Worm (Caenorhabditis elegans) whole organism, L1 larva: Measurements from ENCODE around the gene casy-1.

Experiments used
- C16A3.4 ChIP-seq: fragments of 150-350 bp; optimal IDR thresholded peaks from 2 replicates; lab custom pipeline; 2014; ENCODE audit warnings: missing biosample characterization, missing genetic modification characterization
- C34B4.2 ChIP-seq: sonication (generic microtip); optimal IDR thresholded peaks from 2 replicates; lab custom pipeline; 2017; ENCODE audit warnings: mild to moderate bottlenecking, missing genetic modification characterization, missing compliant biosample characterization
- aha-1 ChIP-seq: fragments of 150-350 bp; optimal IDR thresholded peaks from 2 replicates; lab custom pipeline; 2014; ENCODE audit warnings: missing biosample characterization, missing genetic modification characterization
- aly-2 ChIP-seq: fragments of 150-350 bp; optimal IDR thresholded peaks from 2 replicates; lab custom pipeline; 2014; ENCODE audit warnings: missing biosample characterization, missing genetic modification characterization
- ama-1 ChIP-seq: fragments of 150-350 bp; optimal IDR thresholded peaks from 2 replicates; lab custom pipeline; 2014
- blmp-1 ChIP-seq: fragments of 150-350 bp; optimal IDR thresholded peaks from 2 replicates; lab custom pipeline; 2014; ENCODE audit warnings: missing biosample characterization, missing genetic modification characterization
- ceh-63 ChIP-seq: fragments of 200-800 bp; sonication (Bioruptor generic); optimal IDR thresholded peaks from 2 replicates; lab custom pipeline; 2018; ENCODE audit warnings: mild to moderate bottlenecking, missing genetic modification characterization, missing compliant biosample characterization
- dpl-1 ChIP-seq, 3 experiments: fragments of 150-350 bp in 2 of 3; sonication (generic microtip) in 1 of 3; optimal IDR thresholded peaks; 2 replicates each; lab custom pipeline; 2014 to 2017; ENCODE audit warnings: missing biosample characterization in 3 of 3, missing genetic modification characterization in 3 of 3, missing genetic modification reagents in 3 of 3
- dsc-1 ChIP-seq: sonication (generic microtip); optimal IDR thresholded peaks from 2 replicates; lab custom pipeline; 2016; ENCODE audit warnings: mild to moderate bottlenecking, missing genetic modification characterization, missing compliant biosample characterization
- efl-1 ChIP-seq, 4 experiments: fragments of 150-350 bp; optimal IDR thresholded peaks in 3 of 4; peaks in 1 of 4; 1 replicate in 1 of 4; 2 replicates in 3 of 4; lab custom pipeline; 2014; ENCODE audit warnings: missing biosample characterization in 2 of 4, missing genetic modification characterization in 2 of 4, missing genetic modification reagents in 2 of 4
- egl-13 ChIP-seq: sonication (generic microtip); optimal IDR thresholded peaks from 2 replicates; lab custom pipeline; 2016; ENCODE audit warnings: missing genotype, missing genetic modification reagents, missing genetic modification characterization, missing compliant biosample characterization
- egl-27 ChIP-seq, 2 experiments: fragments of 150-350 bp in 1 of 2; sonication (generic microtip); optimal IDR thresholded peaks; 3 replicates each; lab custom pipeline; 2017 to 2018; ENCODE audit warnings: missing biosample characterization in 2 of 2, missing genetic modification characterization in 2 of 2, missing genetic modification reagents in 2 of 2
- elt-3 ChIP-seq, 6 experiments: fragments of 150-350 bp in 1 of 6; sonication (generic microtip); optimal IDR thresholded peaks; 2 replicates each; lab custom pipeline; 2017 to 2018; ENCODE audit warnings: missing biosample characterization in 6 of 6, missing genetic modification characterization in 6 of 6, inconsistent platforms in 1 of 6
- fkh-10 ChIP-seq: sonication (generic microtip); optimal IDR thresholded peaks from 2 replicates; lab custom pipeline; 2017; ENCODE audit warnings: missing biosample characterization, missing genetic modification reagents, missing genetic modification characterization
- fkh-4 ChIP-seq: sonication (generic microtip); optimal IDR thresholded peaks from 2 replicates; lab custom pipeline; 2016; ENCODE audit warnings: missing compliant biosample characterization, missing genetic modification characterization, borderline replicate concordance
- fkh-8 ChIP-seq: sonication (generic microtip); optimal IDR thresholded peaks from 2 replicates; lab custom pipeline; 2016; ENCODE audit warnings: mild to moderate bottlenecking, missing genetic modification characterization, missing compliant biosample characterization
- grh-1 ChIP-seq: fragments of 200-800 bp; sonication (Bioruptor generic); IDR thresholded peaks from 2 replicates; pipeline ENCODE4 v1.3.6; 2022; ENCODE audit warnings: missing genetic modification reagents, missing genetic modification characterization, missing compliant biosample characterization
- hlh-17 ChIP-seq: fragments of 200-800 bp; sonication (Bioruptor generic); optimal IDR thresholded peaks from 2 replicates; lab custom pipeline; 2018; ENCODE audit warnings: missing genetic modification characterization, mild to moderate bottlenecking, missing compliant biosample characterization, moderate library complexity, borderline replicate concordance
- hlh-4 ChIP-seq: sonication (generic microtip); optimal IDR thresholded peaks from 2 replicates; lab custom pipeline; 2016; ENCODE audit warnings: mild to moderate bottlenecking, missing genetic modification characterization, missing compliant biosample characterization
- hpl-2 ChIP-seq: fragments of 150-350 bp; optimal IDR thresholded peaks from 2 replicates; lab custom pipeline; 2014; ENCODE audit warnings: missing biosample characterization, missing genetic modification reagents, missing genetic modification characterization
- isw-1 ChIP-seq: fragments of 200-800 bp; sonication (Bioruptor generic); IDR thresholded peaks from 2 replicates; pipeline ENCODE4 v1.3.6; 2022; ENCODE audit warnings: missing genetic modification characterization, missing compliant biosample characterization
- jun-1 ChIP-seq: fragments of 150-350 bp; optimal IDR thresholded peaks from 2 replicates; lab custom pipeline; 2014; ENCODE audit warnings: missing biosample characterization, missing genetic modification reagents, missing genetic modification characterization
- lin-14 ChIP-seq: fragments of 200-800 bp; sonication (Bioruptor generic); optimal IDR thresholded peaks from 2 replicates; lab custom pipeline; 2018; ENCODE audit warnings: mild to moderate bottlenecking, missing genetic modification characterization, moderate library complexity, missing compliant biosample characterization
- lin-15B ChIP-seq: fragments of 150-350 bp; sonication (generic microtip); optimal IDR thresholded peaks from 3 replicates; lab custom pipeline; 2014; ENCODE audit warnings: missing biosample characterization, missing genetic modification characterization
- lin-35 ChIP-seq, 2 experiments: fragments of 150-350 bp; optimal IDR thresholded peaks; 2 replicates each; lab custom pipeline; 2014; ENCODE audit warnings: missing biosample characterization in 2 of 2, missing genetic modification characterization in 2 of 2, missing genetic modification reagents in 2 of 2
- lsy-2 ChIP-seq, 2 experiments: fragments of 150-350 bp; optimal IDR thresholded peaks; 2 replicates each; lab custom pipeline; 2014; ENCODE audit warnings: missing biosample characterization in 2 of 2, missing genetic modification characterization in 2 of 2
- mdl-1 ChIP-seq, 2 experiments: fragments of 150-350 bp; optimal IDR thresholded peaks; 2 replicates each; lab custom pipeline; 2014 to 2017; ENCODE audit warnings: missing biosample characterization in 2 of 2, missing genetic modification characterization in 2 of 2, inconsistent platforms in 1 of 2
- mef-2 ChIP-seq: fragments of 150-350 bp; optimal IDR thresholded peaks from 2 replicates; lab custom pipeline; 2014; ENCODE audit warnings: missing biosample characterization, missing genetic modification characterization
- mep-1 ChIP-seq: fragments of 150-350 bp; optimal IDR thresholded peaks from 2 replicates; lab custom pipeline; 2014; ENCODE audit warnings: missing biosample characterization, missing genetic modification characterization
- nhr-11 ChIP-seq: fragments of 150-350 bp; optimal IDR thresholded peaks from 2 replicates; lab custom pipeline; 2014; ENCODE audit warnings: missing biosample characterization, missing genetic modification characterization
- nhr-12 ChIP-seq: sonication (generic microtip); optimal IDR thresholded peaks from 2 replicates; lab custom pipeline; 2017; ENCODE audit warnings: missing biosample characterization, missing genetic modification characterization
- nhr-19 ChIP-seq: fragments of 200-800 bp; sonication (Bioruptor generic); conservative IDR thresholded peaks from 2 replicates; pipeline ENCODE4 v1.3.6; 2022; ENCODE audit warnings: missing genetic modification characterization, missing compliant biosample characterization
- nhr-20 ChIP-seq: sonication (generic microtip); optimal IDR thresholded peaks from 2 replicates; lab custom pipeline; 2016; ENCODE audit warnings: mild to moderate bottlenecking, missing genetic modification characterization, missing compliant biosample characterization
- nhr-71 ChIP-seq: sonication (generic microtip); optimal IDR thresholded peaks from 2 replicates; lab custom pipeline; 2016; ENCODE audit warnings: mild to moderate bottlenecking, missing genetic modification characterization, moderate library complexity, missing compliant biosample characterization
- nhr-76 ChIP-seq: sonication (generic microtip); optimal IDR thresholded peaks from 2 replicates; lab custom pipeline; 2017; ENCODE audit warnings: missing biosample characterization, missing genetic modification characterization
- nhr-77 ChIP-seq: fragments of 150-350 bp; optimal IDR thresholded peaks from 2 replicates; lab custom pipeline; 2014; ENCODE audit warnings: missing biosample characterization, missing genetic modification characterization
- nhr-85 ChIP-seq: sonication (generic microtip); peaks from one replicate; lab custom pipeline; 2016; ENCODE audit warnings: missing genetic modification characterization, inconsistent platforms, missing compliant biosample characterization
- nhr-90 ChIP-seq: sonication (generic microtip); optimal IDR thresholded peaks from 2 replicates; lab custom pipeline; 2016; ENCODE audit warnings: mild to moderate bottlenecking, missing genetic modification characterization, missing compliant biosample characterization; ENCODE audit not compliant: poor library complexity
- pqm-1 ChIP-seq: sonication (generic microtip); optimal IDR thresholded peaks from 3 replicates; lab custom pipeline; 2017; ENCODE audit warnings: missing biosample characterization, missing genetic modification characterization
- rnt-1 ChIP-seq: sonication (generic microtip); optimal IDR thresholded peaks from 2 replicates; lab custom pipeline; 2016; ENCODE audit warnings: mild to moderate bottlenecking, missing genetic modification characterization, moderate library complexity, missing compliant biosample characterization
- skn-1 ChIP-seq: fragments of 150-350 bp; optimal IDR thresholded peaks from 2 replicates; lab custom pipeline; 2014; ENCODE audit warnings: missing biosample characterization, missing genetic modification characterization
- snu-23 ChIP-seq: sonication (generic microtip); optimal IDR thresholded peaks from 2 replicates; lab custom pipeline; 2016; ENCODE audit warnings: missing genetic modification characterization, missing compliant biosample characterization
- sox-4 ChIP-seq: sonication (generic microtip); optimal IDR thresholded peaks from 2 replicates; lab custom pipeline; 2016; ENCODE audit warnings: missing genetic modification characterization, missing compliant biosample characterization
- sup-37 ChIP-seq: fragments of 200-800 bp; sonication (Bioruptor generic); optimal IDR thresholded peaks from 2 replicates; lab custom pipeline; 2018; ENCODE audit warnings: mild to moderate bottlenecking, missing genetic modification characterization, missing compliant biosample characterization
- tbx-2 ChIP-seq: sonication (generic microtip); optimal IDR thresholded peaks from 2 replicates; lab custom pipeline; 2016; ENCODE audit warnings: missing genetic modification characterization, missing compliant biosample characterization
- tlp-1 ChIP-seq: fragments of 150-350 bp; optimal IDR thresholded peaks from 2 replicates; lab custom pipeline; 2014; ENCODE audit warnings: missing biosample characterization, missing genetic modification characterization
- unc-130 ChIP-seq: fragments of 150-350 bp; optimal IDR thresholded peaks from 2 replicates; lab custom pipeline; 2017; ENCODE audit warnings: missing biosample characterization, missing genetic modification characterization, inconsistent platforms
- unc-62 ChIP-seq: fragments of 150-350 bp; optimal IDR thresholded peaks from 2 replicates; lab custom pipeline; 2014; ENCODE audit warnings: missing biosample characterization, missing genetic modification reagents, missing genetic modification characterization
- unc-98 ChIP-seq: fragments of 200-800 bp; sonication (Bioruptor generic); IDR thresholded peaks from 2 replicates; pipeline ENCODE4 v1.3.6; 2022; ENCODE audit warnings: missing genetic modification characterization, missing compliant biosample characterization
- vab-15 ChIP-seq: sonication (generic microtip); optimal IDR thresholded peaks from 2 replicates; lab custom pipeline; 2017; ENCODE audit warnings: missing genotype, mild to moderate bottlenecking, missing genetic modification characterization, missing compliant biosample characterization
- xbp-1 ChIP-seq: sonication (generic microtip); optimal IDR thresholded peaks from 2 replicates; lab custom pipeline; 2016; ENCODE audit warnings: missing genetic modification characterization, missing compliant biosample characterization
- ztf-11 ChIP-seq, 2 experiments: sonication (generic microtip); optimal IDR thresholded peaks; 2 replicates each; lab custom pipeline; 2016 to 2017; ENCODE audit warnings: missing genetic modification characterization in 2 of 2, missing biosample characterization in 1 of 2, missing compliant biosample characterization in 1 of 2
- ztf-4 ChIP-seq: fragments of 150-350 bp; optimal IDR thresholded peaks from 2 replicates; lab custom pipeline; 2014; ENCODE audit warnings: missing biosample characterization, missing genetic modification characterization

The casy-1 gene

ce11 chrII:5931109-5931508 is 25.4 kb downstream of the casy-1 start:
- TF ChIP-seq egl-27 (tag; optimal IDR thresholded peaks at IDR 0.05; lab: Kevin White, UChicago) = no peak
- TF ChIP-seq skn-1 (tag; lab: Kevin White, UChicago) = peak; percentile 9
- TF ChIP-seq nhr-11 = no peak
- TF ChIP-seq snu-23 (GFP tag; lab: Kevin White, UChicago) = peak; percentile 36
- peak; percentile 14 for TF ChIP-seq nhr-90 (tag; lab: Kevin White, UChicago)
- TF ChIP-seq ztf-11 (tag; optimal IDR thresholded peaks at IDR 0.05; lab: Kevin White, UChicago) = no peak
- no peak for TF ChIP-seq mep-1
- peak; percentile 76 for TF ChIP-seq lin-14 (GFP tag; lab: Kevin White, UChicago)
- TF ChIP-seq egl-13 (tag; lab: Kevin White, UChicago) = no peak
- TF ChIP-seq grh-1 (GFP tag; lab: Robert Waterston, UW) = no peak
- peak; percentile 25 for TF ChIP-seq nhr-71 (tag; lab: Kevin White, UChicago)
- TF ChIP-seq elt-3 (tag; optimal IDR thresholded peaks at IDR 0.05; lab: Kevin White, UChicago) = peak in 2 of 6 experiments; percentile 12 to 53
- TF ChIP-seq dpl-1 (GFP tag; optimal IDR thresholded peaks at IDR 0.05; lab: Kevin White, UChicago) = peak in 1 of 3 experiments; percentile 1
- no peak for TF ChIP-seq isw-1 (GFP tag; lab: Robert Waterston, UW)
- TF ChIP-seq nhr-20 = peak; percentile 18
- no peak for TF ChIP-seq nhr-12 (tag; lab: Kevin White, UChicago)
- no peak for TF ChIP-seq hpl-2 (GFP tag; lab: Kevin White, UChicago)
- no peak for TF ChIP-seq ztf-4
- TF ChIP-seq tbx-2 (tag; lab: Kevin White, UChicago) = peak; percentile 25
- TF ChIP-seq nhr-19 (GFP tag; lab: Robert Waterston, UW) = no peak
- TF ChIP-seq unc-98 (GFP tag; lab: Robert Waterston, UW) = no peak
- TF ChIP-seq C34B4.2 (tag; lab: Kevin White, UChicago) = no peak
- peak; percentile 19 for TF ChIP-seq jun-1 (tag; lab: Kevin White, UChicago)
- TF ChIP-seq aha-1 (tag; lab: Kevin White, UChicago) = no peak
- TF ChIP-seq efl-1 (optimal IDR thresholded peaks at IDR 0.05; lab: Kevin White, UChicago) = peak in 1 of 2 experiments; percentile 15
- no peak for TF ChIP-seq efl-1 (GFP tag; optimal IDR thresholded peaks at IDR 0.05 in 1 of 2; lab: Kevin White, UChicago)
- TF ChIP-seq unc-62 (GFP tag; lab: Kevin White, UChicago) = no peak
- no peak for TF ChIP-seq rnt-1 (tag; lab: Kevin White, UChicago)
- no peak for TF ChIP-seq aly-2 (tag; lab: Kevin White, UChicago)
- no peak for TF ChIP-seq vab-15 (tag; lab: Kevin White, UChicago)
- TF ChIP-seq lin-15B = no peak
- TF ChIP-seq hlh-17 (GFP tag; lab: Kevin White, UChicago) = no peak
- TF ChIP-seq ama-1 (lab: Kevin White, UChicago) = peak; percentile 3
- peak; percentile 47 for TF ChIP-seq nhr-77 (tag; lab: Kevin White, UChicago)
- no peak for TF ChIP-seq fkh-10 (GFP tag; lab: Kevin White, UChicago)
- no peak for TF ChIP-seq tlp-1 (tag; lab: Kevin White, UChicago)
- no peak for TF ChIP-seq sup-37 (GFP tag; lab: Kevin White, UChicago)
- TF ChIP-seq sox-4 = no peak
- TF ChIP-seq nhr-85 = peak; percentile 80
- no peak for TF ChIP-seq nhr-76 (tag; lab: Kevin White, UChicago)
- no peak for TF ChIP-seq dsc-1 (tag; lab: Kevin White, UChicago)
- no peak for TF ChIP-seq fkh-8
- no peak for TF ChIP-seq ceh-63 (GFP tag; lab: Kevin White, UChicago)
- no peak for TF ChIP-seq fkh-4
- no peak for TF ChIP-seq unc-130 (tag; lab: Kevin White, UChicago)
- TF ChIP-seq hlh-4 (tag; lab: Kevin White, UChicago) = no peak
- TF ChIP-seq blmp-1 (tag; lab: Kevin White, UChicago) = peak; percentile 54
- no peak for TF ChIP-seq pqm-1 (tag; lab: Kevin White, UChicago)
- TF ChIP-seq lin-35 (GFP tag; optimal IDR thresholded peaks at IDR 0.05; lab: Kevin White, UChicago) = peak in 1 of 2 experiments; percentile 62
- no peak for TF ChIP-seq xbp-1
- TF ChIP-seq lsy-2 (tag; optimal IDR thresholded peaks at IDR 0.05; lab: Kevin White, UChicago) = peak in 1 of 2 experiments; percentile 40
- TF ChIP-seq mef-2 (tag; lab: Kevin White, UChicago) = no peak
- peak; percentile 37 for TF ChIP-seq C16A3.4 (tag; lab: Kevin White, UChicago)
- TF ChIP-seq mdl-1 (tag; optimal IDR thresholded peaks at IDR 0.05; lab: Kevin White, UChicago) = peak in 1 of 2 experiments; percentile 28
